Worm (Caenorhabditis elegans): Measurements from ENCODE around the gene K09E2.2.

DNA sequence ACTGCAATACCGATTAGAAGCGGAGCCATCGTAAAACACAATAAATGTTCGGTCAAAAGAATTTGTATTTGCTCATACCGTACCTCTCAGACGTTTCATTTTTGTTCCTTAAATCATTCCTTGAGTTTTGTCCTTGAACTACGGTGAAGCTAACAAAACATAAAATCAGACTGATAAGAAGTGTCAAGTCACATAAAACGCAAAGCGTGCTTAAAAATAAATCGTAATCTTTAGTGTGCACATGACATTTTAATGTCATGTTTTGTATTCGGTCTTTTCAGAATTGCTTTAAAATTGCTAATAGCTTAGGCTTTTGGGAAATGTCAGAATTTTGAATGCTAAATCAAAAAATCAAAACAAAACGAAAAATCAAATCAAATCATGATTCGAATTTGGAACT, 39.8 kb downstream of the K09E2.2 start:
- TF ChIP-seq unc-62 (GFP tag; optimal IDR thresholded peaks at IDR 0.05) (no peak), nhr-12 (tag; optimal IDR thresholded peaks at IDR 0.05) (no peak), unc-39 (tag; optimal IDR thresholded peaks at IDR 0.05) (no peak), mep-1 (tag; optimal IDR thresholded peaks at IDR 0.05) (no peak), ceh-39 (tag; optimal IDR thresholded peaks at IDR 0.05) (no peak), pha-4 (tag; optimal IDR thresholded peaks at IDR 0.05) (no peak), nhr-237 (tag; optimal IDR thresholded peaks at IDR 0.05) (no peak), snpc-4 (tag; optimal IDR thresholded peaks at IDR 0.05) (no peak)
